Worm (Caenorhabditis elegans): Measurements from ENCODE around the gene col-131.

Gene col-131

ce11 chrIV:13080185-13080584 lies 13.1 kb upstream of the col-131 start:
- TF ChIP-seq Y53G8AR.9 (GFP tag; conservative IDR thresholded peaks at IDR 0.05): no peak

ce11 chrIV:13079119-13079518 lies 12.0 kb upstream of the col-131 start, which contains the start of gene C39E9.8:
Gene C39E9.8, plus strand, starts transcription at chrIV:13079446.
- TF ChIP-seq ztf-26 (tag; optimal IDR thresholded peaks at IDR 0.05) (peak; percentile 38), cebp-2 (GFP tag; IDR thresholded peaks at IDR 0.05) (0 out of 2 replicates have a peak, but pooled peaks have one; percentile 38), cebp-1 (GFP tag; IDR thresholded peaks at IDR 0.05) (no peak), cebp-1 (tag; optimal IDR thresholded peaks at IDR 0.05) (peak; percentile 24), lin-35 (GFP tag; optimal IDR thresholded peaks at IDR 0.05) (no peak), ceh-27 (GFP tag; optimal IDR thresholded peaks at IDR 0.05) (peak; percentile 36)

- TF ChIP-seq ztf-26 (tag; optimal IDR thresholded peaks at IDR 0.05) (no peak), ceh-91 (GFP tag; IDR thresholded peaks at IDR 0.05) (no peak), ztf-25 (GFP tag; IDR thresholded peaks at IDR 0.05) (no peak), sdz-38 (tag; optimal IDR thresholded peaks at IDR 0.05) (no peak), dpl-1 (GFP tag; optimal IDR thresholded peaks at IDR 0.05) (no peak), zfh-2 (GFP tag; conservative IDR thresholded peaks at IDR 0.05) (no peak), lag-1 (GFP tag; IDR thresholded peaks at IDR 0.05) (no peak), nhr-179 (tag; optimal IDR thresholded peaks at IDR 0.05) (no peak), T26A5.8 (tag; optimal IDR thresholded peaks at IDR 0.05) (no peak), unc-130 (GFP tag; optimal IDR thresholded peaks at IDR 0.05) (no peak), lin-40 (tag; optimal IDR thresholded peaks at IDR 0.05) (no peak), nhr-80 (tag; optimal IDR thresholded peaks at IDR 0.05) (no peak), dpff-1 (tag; optimal IDR thresholded peaks at IDR 0.05) (no peak), ztf-22 (GFP tag; optimal IDR thresholded peaks at IDR 0.05) (no peak), K12H6.12 (tag; optimal IDR thresholded peaks at IDR 0.05) (no peak), rpc-1 (optimal IDR thresholded peaks at IDR 0.05) (no peak), rpc-1 (tag; optimal IDR thresholded peaks at IDR 0.05) (no peak), lin-26 (GFP tag; IDR thresholded peaks at IDR 0.05) (no peak), Y79H2A.3 (GFP tag; conservative IDR thresholded peaks at IDR 0.05) (no peak), snpc-3.4 (tag; optimal IDR thresholded peaks at IDR 0.05) (no peak)
Measured at ce11 chrIV:13078342-13078741, 11.2 kb upstream of the col-131 start.

ce11 chrIV:13077694-13078093 lies 10.6 kb upstream of the col-131 start:
- no peak for TF ChIP-seq athp-1 (tag; optimal IDR thresholded peaks at IDR 0.05)
- TF ChIP-seq madf-10 (tag; optimal IDR thresholded peaks at IDR 0.05): no peak
- no peak for TF ChIP-seq F37B4.10 (GFP tag; IDR thresholded peaks at IDR 0.05)
- TF ChIP-seq lag-1 (GFP tag; IDR thresholded peaks at IDR 0.05): no peak
- no peak for TF ChIP-seq mel-28 (tag; optimal IDR thresholded peaks at IDR 0.05; ENCODE audit: borderline replicate concordance)
- TF ChIP-seq F33H1.4 (GFP tag; IDR thresholded peaks at IDR 0.05): no peak
- peak; percentile 17 for TF ChIP-seq lin-40 (tag; optimal IDR thresholded peaks at IDR 0.05)
- TF ChIP-seq hmg-1.2 (GFP tag; IDR thresholded peaks at IDR 0.05): no peak
- no peak for TF ChIP-seq ceh-40 (GFP tag; IDR thresholded peaks at IDR 0.05)
- no peak for TF ChIP-seq akir-1 (GFP tag; optimal IDR thresholded peaks at IDR 0.05)
- 0 out of 2 replicates have a peak, but pooled peaks have one; percentile 30 for TF ChIP-seq K11D2.4 (GFP tag; IDR thresholded peaks at IDR 0.05)
- TF ChIP-seq ccch-3 (GFP tag; optimal IDR thresholded peaks at IDR 0.05): no peak
- no peak for TF ChIP-seq F57A8.1 (GFP tag; optimal IDR thresholded peaks at IDR 0.05)
- TF ChIP-seq efl-1 (GFP tag; optimal IDR thresholded peaks at IDR 0.05): no peak
- TF ChIP-seq chd-7 (tag; optimal IDR thresholded peaks at IDR 0.05): peak; percentile 33
- no peak for TF ChIP-seq C06A6.2 (GFP tag; conservative IDR thresholded peaks at IDR 0.05)
- peak; percentile 78 for TF ChIP-seq ztf-26 (tag; optimal IDR thresholded peaks at IDR 0.05)
- no peak for TF ChIP-seq nfya-1 (tag; optimal IDR thresholded peaks at IDR 0.05; ENCODE audit: borderline replicate concordance, insufficient read depth)
- TF ChIP-seq Y53F4B.3 (GFP tag; IDR thresholded peaks at IDR 0.05): no peak
- TF ChIP-seq bed-1 (GFP tag; IDR thresholded peaks at IDR 0.05): no peak
- TF ChIP-seq Y79H2A.3 (GFP tag; conservative IDR thresholded peaks at IDR 0.05): no peak
- TF ChIP-seq somi-1 (GFP tag; optimal IDR thresholded peaks at IDR 0.05): peak; percentile 17
- no peak for TF ChIP-seq mxl-1 (tag; optimal IDR thresholded peaks at IDR 0.05)
- no peak for TF ChIP-seq hlh-12 (tag; optimal IDR thresholded peaks at IDR 0.05)
- no peak for TF ChIP-seq nhr-80 (tag; optimal IDR thresholded peaks at IDR 0.05)
